Fruit fly (Drosophila melanogaster) whole organism, pupa: ENCODE data around the gene bys.

ENCODE experiments used
- CG10348 ChIP-seq: fragments of 200-800 bp; sonication (Bioruptor generic); IDR thresholded peaks from 2 replicates; pipeline ENCODE4 v1.3.6; 2022; ENCODE audit warnings: missing biosample characterization, missing genetic modification characterization
- CG12605 ChIP-seq: fragments of 200-800 bp; sonication (Bioruptor generic); IDR thresholded peaks from 2 replicates; pipeline ENCODE4 v1.3.6; 2022; ENCODE audit warnings: missing biosample characterization, missing genetic modification characterization
- CG13204 ChIP-seq: fragments of 200-800 bp; sonication (Bioruptor generic); optimal IDR thresholded peaks from 2 replicates; lab custom pipeline; 2018; ENCODE audit warnings: missing biosample characterization, mild to moderate bottlenecking, missing genetic modification characterization, moderate library complexity
- CG14655 ChIP-seq: fragments of 200-800 bp; sonication (Bioruptor generic); optimal IDR thresholded peaks from 3 replicates; lab custom pipeline; 2017; ENCODE audit warnings: mild to moderate bottlenecking, missing biosample characterization, missing genetic modification reagents, missing genetic modification characterization
- CG15710 ChIP-seq: fragments of 200-800 bp; sonication (Bioruptor generic); optimal IDR thresholded peaks from 2 replicates; lab custom pipeline; 2018; ENCODE audit warnings: missing biosample characterization, mild to moderate bottlenecking, missing genetic modification characterization, moderate library complexity
- CG17806 ChIP-seq: fragments of 200-800 bp; sonication (Bioruptor generic); optimal IDR thresholded peaks from 2 replicates; lab custom pipeline; 2018; ENCODE audit warnings: missing biosample characterization, mild to moderate bottlenecking, missing genetic modification characterization, moderate library complexity
- CG32121 ChIP-seq: fragments of 200-800 bp; sonication (Bioruptor generic); IDR thresholded peaks from 2 replicates; pipeline ENCODE4 v1.3.6; 2022; ENCODE audit warnings: missing biosample characterization, missing genetic modification characterization
- CG34367 ChIP-seq: fragments of 200-800 bp; sonication (Bioruptor generic); optimal IDR thresholded peaks from 2 replicates; lab custom pipeline; 2018; ENCODE audit warnings: missing biosample characterization, mild to moderate bottlenecking, missing genetic modification characterization
- CG4496 ChIP-seq: fragments of 200-800 bp; sonication (Bioruptor generic); IDR thresholded peaks from 3 replicates; pipeline ENCODE4 v1.3.6; 2022; ENCODE audit warnings: missing biosample characterization, missing genetic modification characterization
- CG8159 ChIP-seq: fragments of 200-800 bp; sonication (Bioruptor generic); optimal IDR thresholded peaks from 3 replicates; lab custom pipeline; 2018; ENCODE audit warnings: missing biosample characterization, mild to moderate bottlenecking, missing genetic modification characterization, moderate library complexity
- CG8301 ChIP-seq: fragments of 200-800 bp; sonication (Bioruptor generic); optimal IDR thresholded peaks from 2 replicates; lab custom pipeline; 2018; ENCODE audit warnings: missing biosample characterization, mild to moderate bottlenecking, missing genetic modification characterization
- CG9948 ChIP-seq: fragments of 200-800 bp; sonication (Bioruptor generic); optimal IDR thresholded peaks from 2 replicates; lab custom pipeline; 2018; ENCODE audit warnings: missing biosample characterization, mild to moderate bottlenecking, missing genetic modification characterization, moderate library complexity
- D1 ChIP-seq: fragments of 200-800 bp; sonication (Bioruptor generic); optimal IDR thresholded peaks from 2 replicates; lab custom pipeline; 2018; ENCODE audit warnings: missing biosample characterization, mild to moderate bottlenecking, missing genetic modification characterization, moderate library complexity
- EcR ChIP-seq: fragments of 200-800 bp; sonication (Bioruptor generic); optimal IDR thresholded peaks from 3 replicates; lab custom pipeline; 2019; ENCODE audit warnings: missing biosample characterization, missing genetic modification characterization, mild to moderate bottlenecking, moderate library complexity, missing genetic modification reagents
- Ets98B ChIP-seq: fragments of 200-800 bp; sonication (Bioruptor generic); IDR thresholded peaks from 2 replicates; pipeline ENCODE4 v1.3.6; 2022; ENCODE audit warnings: missing biosample characterization, missing genetic modification characterization
- Pif1A ChIP-seq: fragments of 200-800 bp; sonication (Bioruptor generic); optimal IDR thresholded peaks from 3 replicates; lab custom pipeline; 2016; ENCODE audit warnings: missing biosample characterization, missing genetic modification characterization
- Pif1B ChIP-seq: fragments of 200-800 bp; sonication (Bioruptor generic); optimal IDR thresholded peaks from 3 replicates; lab custom pipeline; 2016; ENCODE audit warnings: missing biosample characterization, missing genetic modification characterization
- Snoo ChIP-seq: fragments of 200-800 bp; sonication (Bioruptor generic); optimal IDR thresholded peaks from 3 replicates; lab custom pipeline; 2017; ENCODE audit warnings: missing biosample characterization, mild to moderate bottlenecking, missing genetic modification characterization, inconsistent platforms
- fd96Ca ChIP-seq: fragments of 200-800 bp; sonication (Bioruptor generic); IDR thresholded peaks from 3 replicates; pipeline ENCODE4 v1.3.6; 2022; ENCODE audit warnings: missing biosample characterization, missing genetic modification characterization
- gl ChIP-seq: fragments of 200-800 bp; sonication (Bioruptor generic); optimal IDR thresholded peaks from 2 replicates; lab custom pipeline; 2018; ENCODE audit warnings: missing biosample characterization, mild to moderate bottlenecking, missing genetic modification characterization
- rn ChIP-seq: fragments of 200-800 bp; sonication (Bioruptor generic); IDR thresholded peaks from 2 replicates; pipeline ENCODE4 v1.3.6; 2022; ENCODE audit warnings: missing biosample characterization, missing genetic modification characterization

bys gene

DNA sequence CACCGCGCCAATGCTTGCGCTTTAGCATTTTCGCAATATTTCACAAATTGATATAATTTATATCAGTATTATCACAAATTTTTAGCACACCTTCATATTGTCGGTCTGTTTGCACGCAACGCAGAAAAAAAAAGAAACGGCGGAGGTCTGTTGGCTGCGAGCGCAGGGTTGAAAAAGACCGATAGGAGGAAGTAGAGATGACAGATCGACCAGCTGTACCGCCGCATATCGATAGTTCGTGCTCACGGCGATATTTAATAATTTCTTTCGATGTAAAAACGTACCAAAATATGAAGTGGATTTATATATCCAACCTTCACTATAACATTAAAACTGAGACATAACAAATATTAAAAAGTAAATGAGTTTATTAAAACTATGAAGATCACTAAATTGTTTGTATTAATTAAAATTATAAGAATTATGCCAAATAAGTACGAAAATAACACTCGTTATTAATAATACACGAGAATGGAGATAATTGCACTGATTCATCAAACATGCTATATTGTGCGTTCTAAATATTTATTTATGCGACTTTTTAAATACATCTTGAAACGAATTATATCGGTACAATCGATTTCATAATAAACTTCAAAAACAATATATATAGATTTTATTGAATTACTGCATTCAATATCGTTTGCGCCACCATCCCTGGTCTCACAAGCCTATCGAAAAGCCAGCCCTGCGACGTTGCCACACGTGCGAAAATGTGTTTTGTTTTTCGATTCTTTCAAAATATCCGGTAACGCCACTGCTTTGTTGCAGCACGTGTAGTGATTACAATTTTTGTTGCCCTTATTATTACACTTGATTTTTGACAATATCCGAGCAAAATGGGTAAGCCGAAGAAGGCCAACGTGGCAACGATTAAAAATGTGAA, at the start of gene bys, which contains the start of gene RpS6:
TSS of gene bys (plus strand) at position 728 of the 886 bp plus-strand sequence.
TSS of gene RpS6 (minus strand) at position 179 of the 886 bp plus-strand sequence.
- TF ChIP-seq CG15710 (tag; lab: Kevin White, UChicago): peak; percentile 16
- peak; percentile 38 for TF ChIP-seq Ets98B (GFP tag; lab: Robert Waterston, UW)
- TF ChIP-seq gl (tag; lab: Kevin White, UChicago): no peak
- TF ChIP-seq CG8159 (tag; lab: Kevin White, UChicago): peak; percentile 16
- TF ChIP-seq rn (GFP tag; lab: Robert Waterston, UW): no peak
- no peak for TF ChIP-seq EcR (GFP tag; lab: Kevin White, UChicago)
- TF ChIP-seq Pif1B (GFP tag; lab: Kevin White, UChicago): no peak
- peak; percentile 28 for TF ChIP-seq CG9948
- peak; percentile 24 for TF ChIP-seq CG34367
- no peak for TF ChIP-seq CG14655 (GFP tag; lab: Kevin White, UChicago)
- TF ChIP-seq CG4496 (GFP tag; lab: Robert Waterston, UW): peak; percentile 66
- TF ChIP-seq CG12605: peak; percentile 44; the same call in 1 of the 2 replicates
- TF ChIP-seq Pif1A: peak; percentile 61
- no peak for TF ChIP-seq CG10348 (GFP tag; lab: Robert Waterston, UW)
- TF ChIP-seq CG32121: no peak
- TF ChIP-seq Snoo (tag; lab: Kevin White, UChicago): peak; percentile 60
- no peak for TF ChIP-seq CG17806
- peak; percentile 58; the same call in 1 of the 3 replicates for TF ChIP-seq fd96Ca (GFP tag; lab: Robert Waterston, UW)
- TF ChIP-seq D1 (tag; lab: Kevin White, UChicago): no peak
- no peak for TF ChIP-seq CG13204 (GFP tag; lab: Kevin White, UChicago)
- TF ChIP-seq CG8301 (tag; lab: Kevin White, UChicago): no peak

DNA sequence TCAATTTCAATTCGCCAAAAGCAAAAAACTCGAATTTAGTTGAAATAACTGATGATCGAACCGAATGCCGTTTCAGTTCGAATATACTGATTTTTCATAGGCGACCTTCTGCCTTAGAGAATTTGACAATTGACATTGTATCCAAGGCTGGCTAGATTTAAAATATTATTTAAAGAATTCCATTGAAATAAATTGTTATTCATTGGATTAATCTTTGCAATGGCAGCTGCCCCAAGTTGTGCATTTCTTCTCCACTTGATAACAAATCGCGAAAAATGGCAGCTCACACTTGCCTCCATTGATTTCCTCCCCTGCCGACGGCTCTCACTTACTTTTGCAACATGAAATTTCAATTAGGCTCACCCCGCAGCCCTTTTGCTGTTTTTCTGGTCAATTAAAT, 47.5 kb upstream of the bys start, which contains the start of gene CG10920:
TSS of gene CG10920 (minus strand) at position 101 of the 400 bp plus-strand sequence.
- TF ChIP-seq CG4496 (GFP tag; lab: Robert Waterston, UW) (no peak), CG34367 (no peak), Ets98B (GFP tag; lab: Robert Waterston, UW) (no peak), CG10348 (GFP tag; lab: Robert Waterston, UW) (no peak), Pif1B (GFP tag; lab: Kevin White, UChicago) (no peak), CG8159 (tag; lab: Kevin White, UChicago) (no peak), CG8301 (tag; lab: Kevin White, UChicago) (no peak), rn (GFP tag; lab: Robert Waterston, UW) (no peak)
- TF ChIP-seq, all 21 proteins: peak for 0

DNA sequence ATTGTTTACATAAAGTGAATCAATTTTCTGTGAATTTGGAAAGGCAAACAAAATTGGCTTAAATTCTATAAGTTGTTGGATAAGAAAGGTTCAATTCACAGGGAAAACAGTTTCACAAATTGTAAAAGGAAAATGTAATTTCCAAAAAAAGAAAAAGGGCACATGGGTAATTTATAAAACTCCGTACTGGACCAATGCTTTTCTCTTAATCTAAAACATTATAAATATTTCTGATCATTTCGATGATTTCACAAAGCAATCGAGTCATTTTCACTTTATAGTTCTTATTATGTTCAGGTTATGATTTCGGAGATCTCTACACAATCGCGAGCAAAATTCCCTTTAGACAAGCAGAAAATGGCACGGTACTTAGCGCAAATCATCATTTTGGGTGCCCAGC, 43.8 kb upstream of the bys start, which contains the start of gene CG1409:
TSS of gene CG1409 (plus strand) at position 301 of the 400 bp plus-strand sequence.
- TF ChIP-seq CG9948 (no peak), CG8301 (tag; lab: Kevin White, UChicago) (no peak), CG12605 (no peak), CG14655 (GFP tag; lab: Kevin White, UChicago) (no peak), CG4496 (GFP tag; lab: Robert Waterston, UW) (no peak), CG15710 (tag; lab: Kevin White, UChicago) (no peak), CG34367 (no peak), gl (tag; lab: Kevin White, UChicago) (no peak), Snoo (tag; lab: Kevin White, UChicago) (no peak), CG8159 (tag; lab: Kevin White, UChicago) (no peak), EcR (GFP tag; lab: Kevin White, UChicago) (no peak), Pif1B (GFP tag; lab: Kevin White, UChicago) (no peak), fd96Ca (GFP tag; lab: Robert Waterston, UW) (no peak), CG13204 (GFP tag; lab: Kevin White, UChicago) (no peak), D1 (tag; lab: Kevin White, UChicago) (no peak)
- TF ChIP-seq, all 21 proteins: peak for 0

DNA sequence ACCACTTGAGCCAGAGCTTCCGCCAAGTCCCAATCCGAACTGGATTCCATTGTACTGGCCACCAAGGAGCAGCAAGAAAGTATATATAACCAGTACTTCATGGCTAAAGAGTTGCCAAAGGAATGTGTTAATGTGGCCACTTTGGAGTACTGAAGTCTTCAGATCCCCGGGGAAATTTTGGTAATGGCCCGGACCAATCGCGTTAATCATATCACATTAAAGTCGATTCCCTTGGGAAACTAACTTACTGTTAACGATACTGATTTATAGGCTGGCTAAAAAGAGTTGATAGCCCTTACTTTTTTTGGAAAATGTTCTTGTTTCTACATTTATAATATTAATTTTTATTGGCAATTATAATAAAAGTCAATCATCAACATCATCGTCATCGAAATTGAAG, 34.8 kb upstream of the bys start, which contains the start of gene Ir7b:
TSS of gene Ir7b (minus strand) at position 101 of the 400 bp plus-strand sequence.
- no peak for TF ChIP-seq CG34367
- no peak for TF ChIP-seq Pif1A
- TF ChIP-seq CG17806: no peak
- no peak for TF ChIP-seq CG32121
- no peak for TF ChIP-seq rn (GFP tag; lab: Robert Waterston, UW)

DNA sequence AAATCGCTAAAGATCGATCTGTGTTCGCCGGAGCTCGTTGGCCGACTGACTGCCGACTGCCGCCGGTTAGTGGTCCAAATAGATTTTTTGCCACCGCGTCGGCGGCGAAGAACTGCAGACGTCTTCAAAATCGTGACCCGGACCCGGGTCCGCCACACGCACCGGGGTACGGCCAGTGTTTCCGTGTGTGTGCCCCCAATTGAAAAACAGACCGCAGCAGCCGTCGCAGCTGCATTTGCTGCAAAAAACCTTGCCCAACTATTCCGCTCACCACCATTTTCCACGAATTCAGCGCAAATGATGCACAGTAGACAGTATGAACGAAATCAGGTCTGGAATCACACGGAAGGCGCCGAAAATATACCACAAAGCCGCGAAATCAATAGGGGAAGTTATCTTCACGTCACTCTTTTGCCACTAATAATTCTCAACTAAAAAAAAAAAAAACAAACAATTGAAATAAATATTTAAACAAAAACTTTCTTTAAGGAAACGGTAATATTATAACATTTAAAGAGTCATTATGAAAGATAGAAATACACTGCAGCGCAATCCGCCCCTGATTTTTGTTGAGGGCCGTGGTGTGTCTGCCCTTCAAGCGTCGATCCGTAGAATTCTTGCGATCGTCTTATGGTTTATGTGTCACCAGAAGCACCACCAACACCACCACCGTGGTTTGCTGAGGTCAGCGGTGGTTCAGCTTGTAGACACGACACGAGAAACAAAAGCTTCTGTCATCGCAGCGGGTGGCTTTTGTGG, 28.3 kb upstream of the bys start, which contains the start of gene dec:
TSS of gene dec (minus strand) at position 51 of the 759 bp plus-strand sequence.
- TF ChIP-seq Pif1B (GFP tag; lab: Kevin White, UChicago) (no peak), CG13204 (GFP tag; lab: Kevin White, UChicago) (no peak), rn (GFP tag; lab: Robert Waterston, UW) (no peak), CG4496 (GFP tag; lab: Robert Waterston, UW) (no peak), D1 (tag; lab: Kevin White, UChicago) (no peak), EcR (GFP tag; lab: Kevin White, UChicago) (no peak), CG15710 (tag; lab: Kevin White, UChicago) (no peak), CG14655 (GFP tag; lab: Kevin White, UChicago) (no peak), CG12605 (no peak)
